Worm (Caenorhabditis elegans) whole organism, young adult: ENCODE results near the gene atgp-1.
A peak's percentile ranks its signal among the peaks of the same experiment; 100 is the strongest.

Source experiments
- B0035.1 ChIP-seq: sonication (generic microtip); optimal IDR thresholded peaks from 2 replicates; lab custom pipeline; 2016; ENCODE audit warnings: missing genetic modification characterization, mild to moderate bottlenecking, missing compliant biosample characterization, missing genotype, missing genetic modification reagents
- F23B12.7 ChIP-seq: sonication (generic microtip); optimal IDR thresholded peaks from 2 replicates; lab custom pipeline; 2017; ENCODE audit warnings: missing genetic modification characterization, mild to moderate bottlenecking, missing compliant biosample characterization, antibody characterized with exemption, moderate library complexity; ENCODE audit not compliant: insufficient read depth
- F33H1.4 ChIP-seq: fragments of 200-800 bp; sonication (Bioruptor generic); IDR thresholded peaks from 2 replicates; pipeline ENCODE4 v1.3.6; 2022; ENCODE audit warnings: missing genetic modification reagents, missing genetic modification characterization, missing compliant biosample characterization
- K11D2.4 ChIP-seq: fragments of 200-800 bp; sonication (Bioruptor generic); IDR thresholded peaks from 2 replicates; pipeline ENCODE4 v1.3.6; 2022; ENCODE audit warnings: missing genetic modification reagents, missing genetic modification characterization, missing compliant biosample characterization
- Y79H2A.3 ChIP-seq: fragments of 200-800 bp; sonication (Bioruptor generic); conservative IDR thresholded peaks from 2 replicates; pipeline ENCODE4 v1.3.6; 2022; ENCODE audit warnings: missing genetic modification reagents, missing genetic modification characterization, missing compliant biosample characterization
- Y95B8A.8 ChIP-seq: fragments of 200-800 bp; sonication (Bioruptor generic); IDR thresholded peaks from 2 replicates; pipeline ENCODE4 v1.3.6; 2022; ENCODE audit warnings: missing genetic modification reagents, missing genetic modification characterization, missing compliant biosample characterization
- aptf-2 ChIP-seq: fragments of 200-800 bp; sonication (Bioruptor generic); conservative IDR thresholded peaks from 2 replicates; pipeline ENCODE4 v1.3.6; 2022; ENCODE audit warnings: missing genetic modification reagents, missing genetic modification characterization, missing compliant biosample characterization
- attf-6 ChIP-seq: fragments of 200-800 bp; sonication (Bioruptor generic); IDR thresholded peaks from 2 replicates; pipeline ENCODE4 v1.3.6; 2022; ENCODE audit warnings: missing genetic modification reagents, missing genetic modification characterization, missing compliant biosample characterization
- bed-1 ChIP-seq: fragments of 200-800 bp; sonication (Bioruptor generic); IDR thresholded peaks from 2 replicates; pipeline ENCODE4 v1.3.6; 2022; ENCODE audit warnings: missing genetic modification reagents, missing genetic modification characterization, missing compliant biosample characterization
- ceh-100 ChIP-seq: fragments of 200-800 bp; sonication (Bioruptor generic); IDR thresholded peaks from 2 replicates; pipeline ENCODE4 v1.3.6; 2022; ENCODE audit warnings: missing genetic modification reagents, missing genetic modification characterization, missing compliant biosample characterization
- ceh-27 ChIP-seq: fragments of 200-800 bp; sonication (Bioruptor generic); optimal IDR thresholded peaks from 2 replicates; lab custom pipeline; 2018; ENCODE audit warnings: mild to moderate bottlenecking, missing genetic modification characterization, moderate library complexity, missing compliant biosample characterization
- ceh-40 ChIP-seq: fragments of 200-800 bp; sonication (Bioruptor generic); IDR thresholded peaks from 2 replicates; pipeline ENCODE4 v1.3.6; 2022; ENCODE audit warnings: missing genetic modification characterization, missing compliant biosample characterization
- dpl-1 ChIP-seq: fragments of 150-350 bp; optimal IDR thresholded peaks from 2 replicates; lab custom pipeline; 2014; ENCODE audit warnings: missing biosample characterization, missing genetic modification reagents, missing genetic modification characterization
- egl-18 ChIP-seq: fragments of 200-800 bp; sonication (Bioruptor generic); IDR thresholded peaks from 2 replicates; pipeline ENCODE4 v1.3.6; 2022; ENCODE audit warnings: missing genetic modification reagents, missing genetic modification characterization, missing compliant biosample characterization
- egl-44 ChIP-seq: fragments of 200-800 bp; sonication (Bioruptor generic); IDR thresholded peaks from 2 replicates; pipeline ENCODE4 v1.3.6; 2022; ENCODE audit warnings: missing genetic modification reagents, missing genetic modification characterization, missing compliant biosample characterization
- egrh-3 ChIP-seq: fragments of 200-800 bp; sonication (Bioruptor generic); IDR thresholded peaks from 2 replicates; pipeline ENCODE4 v1.3.6; 2022; ENCODE audit warnings: missing genetic modification reagents, missing genetic modification characterization, missing compliant biosample characterization
- ekl-4 ChIP-seq: fragments of 200-800 bp; sonication (Bioruptor generic); IDR thresholded peaks from 2 replicates; pipeline ENCODE4 v1.3.6; 2022; ENCODE audit warnings: missing genetic modification reagents, missing genetic modification characterization, missing compliant biosample characterization
- lag-1 ChIP-seq: fragments of 200-800 bp; sonication (Bioruptor generic); IDR thresholded peaks from 2 replicates; pipeline ENCODE4 v1.3.6; 2022; ENCODE audit warnings: missing genetic modification reagents, missing genetic modification characterization, missing compliant biosample characterization
- lin-35 ChIP-seq, 3 experiments: fragments of 150-350 bp in 2 of 3; sonication (generic microtip) in 1 of 3; optimal IDR thresholded peaks; 2 replicates each; lab custom pipeline; 2014 to 2018; ENCODE audit warnings: missing biosample characterization in 3 of 3, missing genetic modification characterization in 3 of 3, missing genetic modification reagents in 3 of 3
- lsl-1 ChIP-seq: fragments of 200-800 bp; sonication (Bioruptor generic); optimal IDR thresholded peaks from 2 replicates; lab custom pipeline; 2018; ENCODE audit warnings: mild to moderate bottlenecking, missing genetic modification characterization, moderate library complexity, missing compliant biosample characterization
- lsy-27 ChIP-seq: sonication (generic microtip); optimal IDR thresholded peaks from 2 replicates; lab custom pipeline; 2017; ENCODE audit warnings: missing genetic modification characterization, mild to moderate bottlenecking, missing compliant biosample characterization, antibody characterized with exemption, missing genotype, borderline replicate concordance; ENCODE audit not compliant: insufficient read depth
- madf-3 ChIP-seq: fragments of 200-800 bp; sonication (Bioruptor generic); IDR thresholded peaks from 2 replicates; pipeline ENCODE4 v1.3.6; 2022; ENCODE audit warnings: missing genetic modification reagents, missing genetic modification characterization, missing compliant biosample characterization
- madf-6 ChIP-seq: fragments of 200-800 bp; sonication (Bioruptor generic); IDR thresholded peaks from 2 replicates; pipeline ENCODE4 v1.3.6; 2022; ENCODE audit warnings: missing genetic modification reagents, missing genetic modification characterization, missing compliant biosample characterization
- mel-28 ChIP-seq: sonication (generic microtip); optimal IDR thresholded peaks from 2 replicates; lab custom pipeline; 2016; ENCODE audit warnings: borderline replicate concordance, mild to moderate bottlenecking, missing genetic modification characterization, missing compliant biosample characterization
- nfyb-1 ChIP-seq: fragments of 200-800 bp; sonication (Bioruptor generic); IDR thresholded peaks from 2 replicates; pipeline ENCODE4 v1.3.6; 2022; ENCODE audit warnings: missing genetic modification reagents, missing genetic modification characterization, missing compliant biosample characterization
- nhr-27 ChIP-seq: fragments of 200-800 bp; sonication (Bioruptor generic); optimal IDR thresholded peaks from 2 replicates; lab custom pipeline; 2018; ENCODE audit warnings: mild to moderate bottlenecking, missing genetic modification characterization, moderate library complexity, missing compliant biosample characterization
- rpc-1 ChIP-seq, 2 experiments: fragments of 150-350 bp in 1 of 2; sonication (generic microtip) in 1 of 2; optimal IDR thresholded peaks; 2 replicates each; lab custom pipeline; 2014 to 2018; ENCODE audit warnings: missing biosample characterization in 1 of 2, missing genetic modification characterization in 1 of 2, missing genetic modification reagents in 1 of 2, missing genotype in 1 of 2
- sdz-38 ChIP-seq: sonication (generic microtip); optimal IDR thresholded peaks from 2 replicates; lab custom pipeline; 2016; ENCODE audit warnings: missing genotype, missing genetic modification characterization, missing compliant biosample characterization
- snpc-1.1 ChIP-seq: sonication (generic microtip); optimal IDR thresholded peaks from 2 replicates; lab custom pipeline; 2017; ENCODE audit warnings: missing genetic modification characterization, mild to moderate bottlenecking, missing compliant biosample characterization, antibody characterized with exemption, moderate library complexity, missing genotype, missing genetic modification reagents; ENCODE audit not compliant: insufficient read depth
- snpc-1.3 ChIP-seq: sonication (generic microtip); optimal IDR thresholded peaks from 2 replicates; lab custom pipeline; 2017; ENCODE audit warnings: missing genetic modification characterization, mild to moderate bottlenecking, missing compliant biosample characterization, antibody characterized with exemption, moderate library complexity, missing genotype, missing genetic modification reagents; ENCODE audit not compliant: insufficient read depth
- snpc-3.4 ChIP-seq: sonication (generic microtip); optimal IDR thresholded peaks from 2 replicates; lab custom pipeline; 2017; ENCODE audit warnings: missing genetic modification characterization, mild to moderate bottlenecking, missing compliant biosample characterization, antibody characterized with exemption, moderate library complexity, missing genotype, missing genetic modification reagents
- snpc-4 ChIP-seq, 5 experiments: fragments of 150-350 bp in 1 of 5; sonication (generic microtip) in 4 of 5; optimal IDR thresholded peaks; 2 replicates each; lab custom pipeline; 2014 to 2018; ENCODE audit warnings: missing genetic modification characterization in 5 of 5, missing biosample characterization in 3 of 5, antibody characterized with exemption in 2 of 5, mild to moderate bottlenecking in 2 of 5, missing compliant biosample characterization in 2 of 5, missing genotype in 2 of 5, moderate library complexity in 2 of 5, missing genetic modification reagents in 1 of 5
- somi-1 ChIP-seq: fragments of 200-800 bp; sonication (Bioruptor generic); optimal IDR thresholded peaks from 2 replicates; lab custom pipeline; 2018; ENCODE audit warnings: mild to moderate bottlenecking, missing genetic modification characterization, missing compliant biosample characterization
- sptf-2 ChIP-seq: fragments of 200-800 bp; sonication (Bioruptor generic); optimal IDR thresholded peaks from 2 replicates; lab custom pipeline; 2018; ENCODE audit warnings: mild to moderate bottlenecking, missing genetic modification characterization, missing compliant biosample characterization
- ztf-18 ChIP-seq: sonication (generic microtip); optimal IDR thresholded peaks from 2 replicates; lab custom pipeline; 2016; ENCODE audit warnings: missing genotype, mild to moderate bottlenecking, missing genetic modification characterization, missing compliant biosample characterization
- ztf-26 ChIP-seq: sonication (generic microtip); optimal IDR thresholded peaks from 2 replicates; lab custom pipeline; 2017; ENCODE audit warnings: missing genetic modification characterization, missing compliant biosample characterization

Gene atgp-1

DNA sequence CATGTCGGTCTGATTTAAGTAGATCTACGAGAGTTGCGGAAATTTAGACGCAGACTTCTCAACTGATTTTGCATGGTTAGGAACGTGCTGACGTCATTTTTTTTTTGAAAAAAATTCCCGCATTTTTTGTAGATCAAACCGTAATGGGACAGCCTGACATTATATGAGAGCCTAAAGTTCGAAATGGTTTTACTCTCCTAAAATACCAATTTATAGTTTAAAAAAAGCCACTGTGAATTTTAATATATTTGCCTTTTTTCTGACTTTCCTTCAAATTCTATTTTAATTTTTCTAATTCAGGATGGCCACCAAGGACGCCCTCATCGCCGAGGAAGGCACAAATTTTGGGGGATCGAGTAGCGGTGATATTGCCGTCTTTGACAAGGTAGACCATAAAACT is at the start of gene atgp-1:
Gene atgp-1, plus strand, starts transcription at position 301 of the 400 bp plus-strand sequence.
- TF ChIP-seq mel-28 (tag; lab: Kevin White, UChicago) (no peak), sptf-2 (GFP tag; lab: Kevin White, UChicago) (no peak), dpl-1 (GFP tag; lab: Kevin White, UChicago) (no peak), ceh-40 (GFP tag; lab: Robert Waterston, UW) (no peak), F33H1.4 (GFP tag; lab: Robert Waterston, UW) (no peak), K11D2.4 (GFP tag; lab: Robert Waterston, UW) (no peak), madf-3 (GFP tag; lab: Robert Waterston, UW) (no peak), lag-1 (no peak), rpc-1 (optimal IDR thresholded peaks at IDR 0.05; lab: Kevin White, UChicago) (no peak), rpc-1 (tag; optimal IDR thresholded peaks at IDR 0.05; lab: Kevin White, UChicago) (no peak), aptf-2 (GFP tag; lab: Robert Waterston, UW) (no peak), egl-18 (GFP tag; lab: Robert Waterston, UW) (no peak), B0035.1 (no peak), bed-1 (GFP tag; lab: Robert Waterston, UW) (no peak), sdz-38 (tag; lab: Kevin White, UChicago) (no peak)

DNA sequence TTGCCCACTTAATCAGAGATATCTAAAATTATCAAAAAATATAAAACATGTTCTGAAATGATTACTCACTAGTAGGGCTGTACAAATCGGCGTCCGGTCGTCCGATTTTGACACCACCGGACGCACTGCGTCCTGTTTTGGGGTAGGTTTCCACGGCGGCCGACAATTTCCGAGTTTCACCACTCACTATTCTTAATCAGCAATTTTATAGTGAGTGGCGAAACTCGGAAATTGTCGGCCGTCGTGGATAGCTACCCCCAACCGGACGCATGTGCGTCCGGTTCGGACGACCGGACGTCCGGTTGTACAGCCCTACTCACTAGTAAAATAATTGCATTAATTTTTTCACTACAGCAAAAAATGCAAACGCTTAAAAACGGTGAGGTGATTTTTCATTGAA is 47.0 kb upstream of the atgp-1 start:
- TF ChIP-seq snpc-3.4 (tag; lab: Kevin White, UChicago), result peak; percentile 2
- 0 out of 2 replicates have a peak, but pooled peaks have one; percentile 39 for TF ChIP-seq attf-6
- TF ChIP-seq snpc-1.1 (tag; lab: Kevin White, UChicago), result peak; percentile 69
- peak; percentile 59 for TF ChIP-seq snpc-4 (GFP tag; optimal IDR thresholded peaks at IDR 0.05; lab: Kevin White, UChicago)
- TF ChIP-seq snpc-4 (tag; optimal IDR thresholded peaks at IDR 0.05; lab: Kevin White, UChicago), result peak in 3 of 4 experiments; percentile 9 to 92 (median 72)

DNA sequence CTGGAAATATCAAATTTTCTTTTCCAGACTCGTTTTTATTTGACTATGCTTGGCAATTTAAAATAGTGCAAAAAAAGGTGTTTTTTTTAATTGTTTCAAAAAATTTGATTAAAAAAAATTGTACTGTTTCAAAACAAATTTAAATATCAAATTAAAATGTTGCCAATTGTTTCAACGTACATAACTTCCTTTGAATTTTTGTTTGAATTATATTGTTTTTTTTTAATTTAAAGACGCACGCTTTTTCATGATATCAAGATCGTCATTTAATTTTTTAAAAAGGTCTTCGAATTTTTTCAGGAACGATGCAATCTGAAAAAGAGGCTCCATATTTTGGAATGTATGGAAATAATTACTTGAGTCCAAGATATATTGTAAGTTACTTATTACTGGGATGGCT is 45.7 kb upstream of the atgp-1 start, which contains the start of gene Y116A8B.4:
Gene Y116A8B.4, plus strand, starts transcription at position 301 of the 400 bp plus-strand sequence.
- TF ChIP-seq nfyb-1 (GFP tag; lab: Robert Waterston, UW), result no peak
- TF ChIP-seq ekl-4 (GFP tag; lab: Robert Waterston, UW), result no peak
- no peak for TF ChIP-seq nhr-27 (tag; lab: Kevin White, UChicago)
- no peak for TF ChIP-seq ztf-26 (tag; lab: Kevin White, UChicago)
- no peak for TF ChIP-seq lin-35 (GFP tag; optimal IDR thresholded peaks at IDR 0.05; lab: Kevin White, UChicago)
- TF ChIP-seq lsy-27 (tag; lab: Kevin White, UChicago), result no peak
- TF ChIP-seq attf-6, result no peak
- TF ChIP-seq ceh-27 (GFP tag; lab: Kevin White, UChicago), result no peak
- TF ChIP-seq F23B12.7 (tag; lab: Kevin White, UChicago), result no peak
- TF ChIP-seq snpc-1.3, result no peak
- no peak for TF ChIP-seq ztf-18 (tag; lab: Kevin White, UChicago)
- no peak for TF ChIP-seq egl-44 (GFP tag; lab: Robert Waterston, UW)
- TF ChIP-seq lsl-1, result no peak
- no peak for TF ChIP-seq madf-6 (GFP tag; lab: Robert Waterston, UW)
- no peak for TF ChIP-seq ceh-100 (GFP tag; lab: Robert Waterston, UW)
- no peak for TF ChIP-seq Y95B8A.8 (GFP tag; lab: Robert Waterston, UW)
- no peak for TF ChIP-seq Y79H2A.3 (GFP tag; lab: Robert Waterston, UW)
- TF ChIP-seq egrh-3 (GFP tag; lab: Robert Waterston, UW), result no peak
- no peak for TF ChIP-seq somi-1
